Fruit fly (Drosophila melanogaster) whole organism, embryonic: ENCODE results near the gene CG13654.

Experiments
- Abd-B ChIP-seq: fragments of 200-800 bp; sonication (Bioruptor generic); optimal IDR thresholded peaks from 2 replicates; lab custom pipeline; 2018; ENCODE audit warnings: missing biosample characterization, mild to moderate bottlenecking, missing genetic modification characterization, moderate library complexity
- Atf-2 ChIP-seq: fragments of 200-800 bp; sonication (Bioruptor generic); optimal IDR thresholded peaks from 2 replicates; lab custom pipeline; 2016; ENCODE audit warnings: missing biosample characterization, missing genetic modification characterization
- Atf3 ChIP-seq: fragments of 200-800 bp; sonication (Bioruptor generic); optimal IDR thresholded peaks from 3 replicates; lab custom pipeline; 2016; ENCODE audit warnings: missing biosample characterization, missing genetic modification characterization
- CG10267 ChIP-seq: fragments of 200-800 bp; sonication (Bioruptor generic); optimal IDR thresholded peaks from 2 replicates; lab custom pipeline; 2018; ENCODE audit warnings: missing biosample characterization, mild to moderate bottlenecking, missing genetic modification characterization, moderate library complexity
- CG13287 ChIP-seq: fragments of 200-800 bp; sonication (Bioruptor generic); IDR thresholded peaks from 2 replicates; pipeline ENCODE4 v1.3.6; 2022; ENCODE audit warnings: missing biosample characterization, missing genetic modification characterization; ENCODE audit not compliant: partially characterized antibody
- CG15514 ChIP-seq: fragments of 200-800 bp; sonication (Bioruptor generic); optimal IDR thresholded peaks from 3 replicates; lab custom pipeline; 2017; ENCODE audit warnings: missing biosample characterization, missing genetic modification characterization, mild to moderate bottlenecking, moderate library complexity, missing genetic modification reagents
- CG1603 ChIP-seq: fragments of 200-800 bp; sonication (Bioruptor generic); optimal IDR thresholded peaks from 2 replicates; lab custom pipeline; 2019; ENCODE audit warnings: missing biosample characterization, mild to moderate bottlenecking, missing genetic modification characterization, moderate library complexity
- CG17385 ChIP-seq: fragments of 200-800 bp; sonication (Bioruptor generic); optimal IDR thresholded peaks from 3 replicates; lab custom pipeline; 2018; ENCODE audit warnings: missing biosample characterization, mild to moderate bottlenecking, missing genetic modification characterization
- CG17912 ChIP-seq: fragments of 200-800 bp; sonication (Bioruptor generic); optimal IDR thresholded peaks from 2 replicates; lab custom pipeline; 2018; ENCODE audit warnings: missing biosample characterization, mild to moderate bottlenecking, missing genetic modification characterization
- CG1792 ChIP-seq: fragments of 200-800 bp; sonication (Bioruptor generic); optimal IDR thresholded peaks from 2 replicates; lab custom pipeline; 2016; ENCODE audit warnings: missing biosample characterization, missing genetic modification characterization
- CG2678 ChIP-seq: fragments of 200-800 bp; sonication (Bioruptor generic); optimal IDR thresholded peaks from 3 replicates; lab custom pipeline; 2019; ENCODE audit warnings: missing biosample characterization, mild to moderate bottlenecking, missing genetic modification characterization, moderate library complexity
- CG2712 ChIP-seq: fragments of 200-800 bp; optimal IDR thresholded peaks from 3 replicates; lab custom pipeline; 2019; ENCODE audit warnings: missing biosample characterization, mild to moderate bottlenecking, missing genetic modification characterization, moderate library complexity
- CG2889 ChIP-seq: fragments of 200-800 bp; sonication (Bioruptor generic); IDR thresholded peaks from 3 replicates; pipeline ENCODE4 v1.3.6; 2022; ENCODE audit warnings: missing biosample characterization, missing genetic modification characterization
- CG34376 ChIP-seq: fragments of 200-800 bp; sonication (Bioruptor generic); optimal IDR thresholded peaks from 2 replicates; lab custom pipeline; 2018; ENCODE audit warnings: missing biosample characterization, mild to moderate bottlenecking, missing genetic modification characterization
- CG3847 ChIP-seq: fragments of 200-800 bp; sonication (Bioruptor generic); IDR thresholded peaks from 2 replicates; pipeline ENCODE4 v1.3.6; 2022; ENCODE audit warnings: missing biosample characterization, missing genetic modification characterization
- CG7556 ChIP-seq: fragments of 200-800 bp; sonication (Bioruptor generic); optimal IDR thresholded peaks from 2 replicates; lab custom pipeline; 2017; ENCODE audit warnings: missing biosample characterization, mild to moderate bottlenecking, missing genetic modification characterization
- CG7987 ChIP-seq: fragments of 200-800 bp; sonication (Bioruptor generic); optimal IDR thresholded peaks from 2 replicates; lab custom pipeline; 2018; ENCODE audit warnings: missing biosample characterization, mild to moderate bottlenecking, missing genetic modification characterization, moderate library complexity
- CG8089 ChIP-seq: fragments of 200-800 bp; sonication (Bioruptor generic); optimal IDR thresholded peaks from 3 replicates; lab custom pipeline; 2016; ENCODE audit warnings: missing biosample characterization, missing genetic modification characterization
- CG8478 ChIP-seq: fragments of >200 bp; optimal IDR thresholded peaks from 2 replicates; lab custom pipeline; 2018
- CG9609 ChIP-seq: fragments of 200-800 bp; sonication (Bioruptor generic); optimal IDR thresholded peaks from 3 replicates; lab custom pipeline; 2016; ENCODE audit warnings: missing biosample characterization, missing genetic modification characterization
- CG9727 ChIP-seq: fragments of 200-800 bp; sonication (Bioruptor generic); optimal IDR thresholded peaks from 3 replicates; lab custom pipeline; 2017; ENCODE audit warnings: missing biosample characterization, mild to moderate bottlenecking, missing genetic modification characterization
- CG9876 ChIP-seq: fragments of 200-800 bp; sonication (Bioruptor generic); optimal IDR thresholded peaks from 2 replicates; lab custom pipeline; 2016; ENCODE audit warnings: missing biosample characterization, missing genetic modification characterization
- CkIIα-i1 ChIP-seq: fragments of 200-800 bp; sonication (Bioruptor generic); IDR thresholded peaks from 2 replicates; pipeline ENCODE4 v1.3.6; 2022; ENCODE audit warnings: missing biosample characterization, missing genetic modification characterization
- Fer1 ChIP-seq: fragments of 200-800 bp; sonication (Bioruptor generic); optimal IDR thresholded peaks from 2 replicates; lab custom pipeline; 2017; ENCODE audit warnings: missing biosample characterization, mild to moderate bottlenecking, missing genetic modification characterization
- Fer3 ChIP-seq: fragments of 200-800 bp; sonication (Bioruptor generic); optimal IDR thresholded peaks from 2 replicates; lab custom pipeline; 2018; ENCODE audit warnings: missing biosample characterization, mild to moderate bottlenecking, missing genetic modification characterization, moderate library complexity
- Hey ChIP-seq: fragments of 200-800 bp; sonication (Bioruptor generic); optimal IDR thresholded peaks from 3 replicates; lab custom pipeline; 2018; ENCODE audit warnings: missing biosample characterization, mild to moderate bottlenecking, missing genetic modification characterization
- Hmr ChIP-seq: fragments of 200-800 bp; sonication (Bioruptor generic); optimal IDR thresholded peaks from 3 replicates; lab custom pipeline; 2017; ENCODE audit warnings: mild to moderate bottlenecking, missing biosample characterization, missing genetic modification reagents, missing genetic modification characterization
- Hsf ChIP-seq: fragments of 200-800 bp; sonication (Bioruptor generic); optimal IDR thresholded peaks from 3 replicates; lab custom pipeline; 2016; ENCODE audit warnings: missing biosample characterization, missing genetic modification characterization
- Mad ChIP-seq: fragments of 200-800 bp; sonication (Bioruptor generic); optimal IDR thresholded peaks from 2 replicates; lab custom pipeline; 2016; ENCODE audit warnings: missing biosample characterization, missing genetic modification characterization
- Meics ChIP-seq: fragments of 200-800 bp; sonication (Bioruptor generic); optimal IDR thresholded peaks from 2 replicates; lab custom pipeline; 2017; ENCODE audit warnings: missing biosample characterization, mild to moderate bottlenecking, missing genetic modification characterization
- Opbp ChIP-seq: fragments of 200-800 bp; sonication (Bioruptor generic); IDR thresholded peaks from 3 replicates; pipeline ENCODE4 v1.3.6; 2022; ENCODE audit warnings: missing biosample characterization, missing genetic modification characterization; ENCODE audit not compliant: partially characterized antibody
- Pdp1 ChIP-seq, 2 experiments: fragments of 200-800 bp; sonication (Bioruptor generic); optimal IDR thresholded peaks; 3 replicates each; lab custom pipeline; 2016; ENCODE audit warnings: missing biosample characterization in 2 of 2, missing genetic modification characterization in 2 of 2, mild to moderate bottlenecking in 1 of 2, moderate library complexity in 1 of 2
- Ravus ChIP-seq: fragments of 200-800 bp; sonication (Bioruptor generic); IDR thresholded peaks from 2 replicates; pipeline ENCODE4 v1.3.6; 2022; ENCODE audit warnings: missing biosample characterization, missing genetic modification characterization
- Stat92E ChIP-seq, 3 experiments: fragments of >200 bp in 2 of 3; fragments of 200-800 bp in 1 of 3; sonication (Bioruptor generic) in 1 of 3; optimal IDR thresholded peaks; 2 replicates each; lab custom pipeline; 2017 to 2019; ENCODE audit warnings: missing biosample characterization in 3 of 3, missing genetic modification characterization in 3 of 3, mild to moderate bottlenecking in 1 of 3, moderate library complexity in 1 of 3
- Tbp ChIP-seq: fragments of >200 bp; optimal IDR thresholded peaks from 2 replicates; lab custom pipeline; 2018; ENCODE audit warnings: missing biosample characterization, missing genetic modification characterization
- Xbp1 ChIP-seq: fragments of 200-800 bp; sonication (Bioruptor generic); optimal IDR thresholded peaks from 3 replicates; lab custom pipeline; 2016; ENCODE audit warnings: missing biosample characterization, mild to moderate bottlenecking, missing genetic modification characterization
- btn ChIP-seq: fragments of 200-800 bp; sonication (Bioruptor generic); optimal IDR thresholded peaks from 2 replicates; lab custom pipeline; 2016; ENCODE audit warnings: missing biosample characterization, missing genetic modification characterization
- chm ChIP-seq: fragments of 200-800 bp; sonication (Bioruptor generic); IDR thresholded peaks from 2 replicates; pipeline ENCODE4 v1.3.6; 2022; ENCODE audit warnings: missing biosample characterization, missing genetic modification characterization
- chn ChIP-seq: fragments of 200-800 bp; sonication (Bioruptor generic); optimal IDR thresholded peaks from 2 replicates; lab custom pipeline; 2016; ENCODE audit warnings: missing biosample characterization, missing genetic modification characterization
- crc ChIP-seq: fragments of 200-800 bp; sonication (Bioruptor generic); optimal IDR thresholded peaks from 2 replicates; lab custom pipeline; 2016; ENCODE audit warnings: missing biosample characterization, missing genetic modification characterization
- dan ChIP-seq: fragments of 200-800 bp; sonication (Bioruptor generic); IDR thresholded peaks from 2 replicates; pipeline ENCODE4 v1.3.6; 2022; ENCODE audit warnings: missing biosample characterization, missing genetic modification characterization
- hbn ChIP-seq: fragments of 200-800 bp; sonication (Bioruptor generic); IDR thresholded peaks from 2 replicates; pipeline ENCODE4 v1.3.6; 2022; ENCODE audit warnings: missing biosample characterization, missing genetic modification characterization; ENCODE audit not compliant: partially characterized antibody
- insv ChIP-seq, 2 experiments: fragments of 200-800 bp; sonication (Bioruptor generic); optimal IDR thresholded peaks; 3 replicates each; lab custom pipeline; 2016 to 2018; ENCODE audit warnings: missing biosample characterization in 2 of 2, missing genetic modification characterization in 2 of 2
- pros ChIP-seq: fragments of 200-800 bp; sonication (Bioruptor generic); optimal IDR thresholded peaks from 3 replicates; lab custom pipeline; 2019; ENCODE audit warnings: missing biosample characterization, mild to moderate bottlenecking, missing genetic modification characterization, moderate library complexity
- run ChIP-seq: fragments of 200-800 bp; sonication (Bioruptor generic); optimal IDR thresholded peaks from 3 replicates; lab custom pipeline; 2018; ENCODE audit warnings: missing biosample characterization, mild to moderate bottlenecking, missing genetic modification characterization
- sisA ChIP-seq: fragments of 200-800 bp; sonication (Bioruptor generic); IDR thresholded peaks from 2 replicates; pipeline ENCODE4 v1.3.6; 2022; ENCODE audit warnings: missing biosample characterization, missing genetic modification characterization
- sqz ChIP-seq: fragments of 200-800 bp; sonication (Bioruptor generic); optimal IDR thresholded peaks from 3 replicates; lab custom pipeline; 2018; ENCODE audit warnings: missing biosample characterization, mild to moderate bottlenecking, missing genetic modification characterization
- sr ChIP-seq: fragments of 200-800 bp; sonication (Bioruptor generic); IDR thresholded peaks from 3 replicates; pipeline ENCODE4 v1.3.6; 2022; ENCODE audit warnings: missing biosample characterization, missing genetic modification characterization
- stc ChIP-seq: fragments of 200-800 bp; sonication (Bioruptor generic); IDR thresholded peaks from 2 replicates; pipeline ENCODE4 v1.3.6; 2022; ENCODE audit warnings: missing biosample characterization, missing genetic modification characterization
- vfl ChIP-seq: fragments of 200-800 bp; sonication (Bioruptor generic); optimal IDR thresholded peaks from 2 replicates; lab custom pipeline; 2016; ENCODE audit warnings: missing biosample characterization, missing genetic modification characterization

CG13654 gene

dm6 chr3R:25258628-25259240, 59.1 kb downstream of the CG13654 start, which contains the start of gene CG11857 (continued):
- TF ChIP-seq CG2712 (tag; lab: Kevin White, UChicago), result peak; percentile 98
- peak; percentile 95 for TF ChIP-seq crc (GFP tag; lab: Kevin White, UChicago)
- peak; percentile 100 for TF ChIP-seq CG13287 (GFP tag; lab: Robert Waterston, UW)
- peak; percentile 98 for TF ChIP-seq chn (GFP tag; lab: Kevin White, UChicago)
- peak in 1 of 2 experiments; percentile 77 for TF ChIP-seq insv (GFP tag; optimal IDR thresholded peaks at IDR 0.05; lab: Kevin White, UChicago)
- peak; percentile 97 for TF ChIP-seq CG8089
- TF ChIP-seq CG34376, result peak; percentile 97
- TF ChIP-seq Hmr (GFP tag; lab: Kevin White, UChicago), result peak; percentile 97
- TF ChIP-seq CG8478 (lab: Kevin White, UChicago), result no peak
- peak; percentile 99 for TF ChIP-seq vfl (GFP tag; lab: Kevin White, UChicago)
- TF ChIP-seq Meics (GFP tag; lab: Kevin White, UChicago), result peak; percentile 96
- TF ChIP-seq CG3847 (GFP tag; lab: Robert Waterston, UW), result peak; percentile 99
- peak; percentile 100 for TF ChIP-seq Xbp1 (GFP tag; lab: Kevin White, UChicago)
- TF ChIP-seq CG1603, result peak; percentile 97
- TF ChIP-seq CG15514 (GFP tag; lab: Kevin White, UChicago), result peak; percentile 93
- TF ChIP-seq Pdp1 (GFP tag; optimal IDR thresholded peaks at IDR 0.05; lab: Kevin White, UChicago), result peak; percentile 98
- TF ChIP-seq CG10267 (tag; lab: Kevin White, UChicago), result peak; percentile 94
- peak; percentile 8 for TF ChIP-seq pros
- peak; percentile 94 for TF ChIP-seq Fer1
- peak; percentile 90 for TF ChIP-seq CkIIα-i1 (GFP tag; lab: Robert Waterston, UW)
- TF ChIP-seq hbn (GFP tag; lab: Robert Waterston, UW), result peak; percentile 100
- peak; percentile 96 for TF ChIP-seq CG9876 (GFP tag; lab: Kevin White, UChicago)
- TF ChIP-seq CG7987 (GFP tag; lab: Kevin White, UChicago), result peak; percentile 95
- peak; percentile 96 for TF ChIP-seq CG7556
- TF ChIP-seq Mad, result peak; percentile 98
- TF ChIP-seq Atf3 (GFP tag; lab: Kevin White, UChicago), result peak; percentile 98
- peak in 1 of 3 experiments; percentile 91 for TF ChIP-seq Stat92E (GFP tag; optimal IDR thresholded peaks at IDR 0.05; lab: Kevin White, UChicago)
- TF ChIP-seq Opbp, result peak; percentile 99
- no peak for TF ChIP-seq Tbp (GFP tag; lab: Kevin White, UChicago)
- peak; percentile 99 for TF ChIP-seq Abd-B (GFP tag; lab: Kevin White, UChicago)
- peak; percentile 97 for TF ChIP-seq Atf-2 (GFP tag; lab: Kevin White, UChicago)
- peak; percentile 98 for TF ChIP-seq Fer3 (tag; lab: Kevin White, UChicago)
- peak; percentile 98 for TF ChIP-seq stc (GFP tag; lab: Robert Waterston, UW)
- peak; percentile 95 for TF ChIP-seq CG1792
- peak; percentile 98 for TF ChIP-seq chm (GFP tag; lab: Robert Waterston, UW)
- TF ChIP-seq Hsf (GFP tag; lab: Kevin White, UChicago), result peak; percentile 99
- peak; percentile 98 for TF ChIP-seq CG9727
- peak; percentile 98 for TF ChIP-seq CG2678 (tag; lab: Kevin White, UChicago)
- peak; percentile 99 for TF ChIP-seq sisA (GFP tag; lab: Robert Waterston, UW)
- TF ChIP-seq Ravus (GFP tag; lab: Robert Waterston, UW), result peak; percentile 95
- peak; percentile 97 for TF ChIP-seq dan (GFP tag; lab: Robert Waterston, UW)
- TF ChIP-seq sr (GFP tag; lab: Robert Waterston, UW), result peak; percentile 87; the same call in 2 of the 3 replicates
- no peak for TF ChIP-seq sqz (GFP tag; lab: Kevin White, UChicago)
- TF ChIP-seq CG17385 (GFP tag; lab: Kevin White, UChicago), result peak; percentile 94
- TF ChIP-seq CG2889, result peak; percentile 99
- peak; percentile 86 for TF ChIP-seq btn (GFP tag; lab: Kevin White, UChicago)
- peak; percentile 90 for TF ChIP-seq CG17912 (GFP tag; lab: Kevin White, UChicago)
- peak; percentile 87 for TF ChIP-seq Hey (tag; lab: Kevin White, UChicago)
- peak; percentile 80 for TF ChIP-seq run
- peak; percentile 98 for TF ChIP-seq CG9609 (GFP tag; lab: Kevin White, UChicago)
